Fruit fly (Drosophila melanogaster) whole organism, embryonic: ENCODE data around the gene CG7536.

Experiments used
- Atf-2 ChIP-seq: fragments of 200-800 bp; sonication (Bioruptor generic); optimal IDR thresholded peaks from 2 replicates; lab custom pipeline; 2016; ENCODE audit warnings: missing biosample characterization, missing genetic modification characterization
- Atf6 ChIP-seq: fragments of 200-800 bp; sonication (Bioruptor generic); IDR thresholded peaks from 2 replicates; pipeline ENCODE4 v1.3.6; 2022; ENCODE audit warnings: missing biosample characterization, missing genetic modification characterization
- Bgb ChIP-seq: fragments of 200-800 bp; sonication (Bioruptor generic); IDR thresholded peaks from 2 replicates; pipeline ENCODE4 v1.3.6; 2022; ENCODE audit warnings: missing biosample characterization, missing genetic modification characterization; ENCODE audit not compliant: partially characterized antibody
- CG10209 ChIP-seq: fragments of 200-800 bp; sonication (Bioruptor generic); optimal IDR thresholded peaks from 3 replicates; lab custom pipeline; 2017; ENCODE audit warnings: missing biosample characterization, mild to moderate bottlenecking, missing genetic modification characterization, missing genetic modification reagents
- CG10979 ChIP-seq: fragments of 200-800 bp; sonication (Bioruptor generic); optimal IDR thresholded peaks from 2 replicates; lab custom pipeline; 2018; ENCODE audit warnings: missing biosample characterization, mild to moderate bottlenecking, missing genetic modification characterization, moderate library complexity
- CG11085 ChIP-seq: fragments of 200-800 bp; sonication (Bioruptor generic); IDR thresholded peaks from 2 replicates; pipeline ENCODE4 v1.3.6; 2022; ENCODE audit warnings: missing biosample characterization, missing genetic modification characterization
- CG11093 ChIP-seq: fragments of 200-800 bp; sonication (Bioruptor generic); IDR thresholded peaks from 3 replicates; pipeline ENCODE4 v1.3.6; 2022; ENCODE audit warnings: missing biosample characterization, missing genetic modification characterization
- CG11398 ChIP-seq: fragments of 200-800 bp; sonication (Bioruptor generic); optimal IDR thresholded peaks from 2 replicates; lab custom pipeline; 2016; ENCODE audit warnings: missing biosample characterization, missing genetic modification characterization
- CG11560 ChIP-seq: fragments of 200-800 bp; sonication (Bioruptor generic); IDR thresholded peaks from 3 replicates; pipeline ENCODE4 v1.3.6; 2022; ENCODE audit warnings: missing biosample characterization, missing genetic modification characterization
- CG11723 ChIP-seq: fragments of 200-800 bp; sonication (Bioruptor generic); optimal IDR thresholded peaks from 2 replicates; lab custom pipeline; 2017; ENCODE audit warnings: missing biosample characterization, mild to moderate bottlenecking, missing genetic modification characterization
- CG12071 ChIP-seq: fragments of 200-800 bp; sonication (Bioruptor generic); optimal IDR thresholded peaks from 3 replicates; lab custom pipeline; 2018; ENCODE audit warnings: missing biosample characterization, mild to moderate bottlenecking, missing genetic modification characterization
- CG13287 ChIP-seq: fragments of 200-800 bp; sonication (Bioruptor generic); IDR thresholded peaks from 2 replicates; pipeline ENCODE4 v1.3.6; 2022; ENCODE audit warnings: missing biosample characterization, missing genetic modification characterization; ENCODE audit not compliant: partially characterized antibody
- CG16863 ChIP-seq: fragments of 200-800 bp; sonication (Bioruptor generic); optimal IDR thresholded peaks from 3 replicates; lab custom pipeline; 2016; ENCODE audit warnings: missing biosample characterization, missing genetic modification characterization
- CG17328 ChIP-seq: fragments of 200-800 bp; sonication (Bioruptor generic); IDR thresholded peaks from 2 replicates; pipeline ENCODE4 v1.3.6; 2022; ENCODE audit warnings: missing biosample characterization, missing genetic modification characterization
- CG1792 ChIP-seq: fragments of 200-800 bp; sonication (Bioruptor generic); optimal IDR thresholded peaks from 2 replicates; lab custom pipeline; 2016; ENCODE audit warnings: missing biosample characterization, missing genetic modification characterization
- CG2116 ChIP-seq: fragments of 200-800 bp; sonication (Bioruptor generic); optimal IDR thresholded peaks from 3 replicates; lab custom pipeline; 2018; ENCODE audit warnings: missing biosample characterization, mild to moderate bottlenecking, missing genetic modification characterization
- CG3065 ChIP-seq: fragments of 200-800 bp; sonication (Bioruptor generic); optimal IDR thresholded peaks from 2 replicates; lab custom pipeline; 2016; ENCODE audit warnings: missing biosample characterization, missing genetic modification characterization
- CG32767 ChIP-seq: fragments of 200-800 bp; sonication (Bioruptor generic); IDR thresholded peaks from 2 replicates; pipeline ENCODE4 v1.3.6; 2022; ENCODE audit warnings: missing biosample characterization, missing genetic modification characterization
- CG33557 ChIP-seq: fragments of 200-800 bp; sonication (Bioruptor generic); optimal IDR thresholded peaks from 2 replicates; lab custom pipeline; 2019; ENCODE audit warnings: missing biosample characterization, mild to moderate bottlenecking, missing genetic modification characterization, moderate library complexity
- CG6175 ChIP-seq: fragments of 200-800 bp; sonication (Bioruptor generic); IDR thresholded peaks from 3 replicates; pipeline ENCODE4 v1.3.6; 2022; ENCODE audit warnings: missing biosample characterization, missing genetic modification characterization
- CG6654 ChIP-seq: fragments of 200-800 bp; sonication (Bioruptor generic); optimal IDR thresholded peaks from 2 replicates; lab custom pipeline; 2017; ENCODE audit warnings: missing biosample characterization, mild to moderate bottlenecking, missing genetic modification characterization
- CG7963 ChIP-seq: fragments of 200-800 bp; sonication (Bioruptor generic); IDR thresholded peaks from 3 replicates; pipeline ENCODE4 v1.3.6; 2022; ENCODE audit warnings: missing biosample characterization, missing genetic modification characterization; ENCODE audit not compliant: partially characterized antibody
- CG9797 ChIP-seq: fragments of 200-800 bp; sonication (Bioruptor generic); optimal IDR thresholded peaks from 3 replicates; lab custom pipeline; 2018; ENCODE audit warnings: missing biosample characterization, mild to moderate bottlenecking, missing genetic modification characterization
- CG9876 ChIP-seq: fragments of 200-800 bp; sonication (Bioruptor generic); optimal IDR thresholded peaks from 2 replicates; lab custom pipeline; 2016; ENCODE audit warnings: missing biosample characterization, missing genetic modification characterization
- Elba2 ChIP-seq: fragments of 200-800 bp; sonication (Bioruptor generic); optimal IDR thresholded peaks from 3 replicates; lab custom pipeline; 2016; ENCODE audit warnings: missing biosample characterization, missing genetic modification characterization
- Fer1 ChIP-seq: fragments of 200-800 bp; sonication (Bioruptor generic); optimal IDR thresholded peaks from 2 replicates; lab custom pipeline; 2017; ENCODE audit warnings: missing biosample characterization, mild to moderate bottlenecking, missing genetic modification characterization
- Hr3 ChIP-seq: fragments of 200-800 bp; sonication (Bioruptor generic); optimal IDR thresholded peaks from 3 replicates; lab custom pipeline; 2016; ENCODE audit warnings: missing biosample characterization, missing genetic modification characterization
- Jarid2 ChIP-seq: fragments of 200-800 bp; sonication (Bioruptor generic); optimal IDR thresholded peaks from 3 replicates; lab custom pipeline; 2017; ENCODE audit warnings: mild to moderate bottlenecking, missing biosample characterization, missing genetic modification reagents, missing genetic modification characterization
- MBD-R2 ChIP-seq: fragments of 200-800 bp; sonication (Bioruptor generic); IDR thresholded peaks from 2 replicates; pipeline ENCODE4 v1.3.6; 2022; ENCODE audit warnings: missing biosample characterization, missing genetic modification characterization
- Mes4 ChIP-seq: fragments of 200-800 bp; sonication (Bioruptor generic); optimal IDR thresholded peaks from 2 replicates; lab custom pipeline; 2016; ENCODE audit warnings: missing biosample characterization, missing genetic modification characterization
- Nf-YB ChIP-seq: fragments of 200-800 bp; sonication (Bioruptor generic); optimal IDR thresholded peaks from 3 replicates; lab custom pipeline; 2019; ENCODE audit warnings: missing biosample characterization, mild to moderate bottlenecking, missing genetic modification characterization, moderate library complexity
- Ravus ChIP-seq: fragments of 200-800 bp; sonication (Bioruptor generic); IDR thresholded peaks from 2 replicates; pipeline ENCODE4 v1.3.6; 2022; ENCODE audit warnings: missing biosample characterization, missing genetic modification characterization
- Ssrp ChIP-seq: fragments of 200-800 bp; sonication (Bioruptor generic); optimal IDR thresholded peaks from 2 replicates; lab custom pipeline; 2018; ENCODE audit warnings: missing biosample characterization, mild to moderate bottlenecking, missing genetic modification characterization, moderate library complexity
- Tbp ChIP-seq: fragments of >200 bp; optimal IDR thresholded peaks from 2 replicates; lab custom pipeline; 2018; ENCODE audit warnings: missing biosample characterization, missing genetic modification characterization
- Xrp1 ChIP-seq: fragments of 200-800 bp; sonication (Bioruptor generic); IDR thresholded peaks from 2 replicates; pipeline ENCODE4 v1.3.6; 2022; ENCODE audit warnings: missing biosample characterization, missing genetic modification characterization
- abd-A ChIP-seq: fragments of 200-800 bp; sonication (Bioruptor generic); optimal IDR thresholded peaks from 3 replicates; lab custom pipeline; 2019; ENCODE audit warnings: missing biosample characterization, mild to moderate bottlenecking, missing genetic modification characterization, moderate library complexity
- bcd ChIP-seq: fragments of 200-800 bp; sonication (Bioruptor generic); optimal IDR thresholded peaks from 2 replicates; lab custom pipeline; 2017; ENCODE audit warnings: missing biosample characterization, mild to moderate bottlenecking, missing genetic modification characterization
- btn ChIP-seq: fragments of 200-800 bp; sonication (Bioruptor generic); optimal IDR thresholded peaks from 2 replicates; lab custom pipeline; 2016; ENCODE audit warnings: missing biosample characterization, missing genetic modification characterization
- ci ChIP-seq: fragments of 200-800 bp; sonication (Bioruptor generic); IDR thresholded peaks from 3 replicates; pipeline ENCODE4 v1.3.6; 2022; ENCODE audit warnings: missing biosample characterization, missing genetic modification characterization
- croc ChIP-seq: fragments of 200-800 bp; sonication (Bioruptor generic); conservative IDR thresholded peaks from 3 replicates; pipeline ENCODE4 v1.3.6; 2022; ENCODE audit warnings: missing biosample characterization, missing genetic modification characterization
- crol ChIP-seq: fragments of 200-800 bp; sonication (Bioruptor generic); IDR thresholded peaks from 2 replicates; pipeline ENCODE4 v1.3.6; 2022; ENCODE audit warnings: missing biosample characterization, missing genetic modification characterization
- dan ChIP-seq: fragments of 200-800 bp; sonication (Bioruptor generic); IDR thresholded peaks from 2 replicates; pipeline ENCODE4 v1.3.6; 2022; ENCODE audit warnings: missing biosample characterization, missing genetic modification characterization
- ems ChIP-seq: fragments of 200-800 bp; sonication (Bioruptor generic); optimal IDR thresholded peaks from 3 replicates; lab custom pipeline; 2016; ENCODE audit warnings: missing biosample characterization, missing genetic modification characterization
- ind ChIP-seq: fragments of 200-800 bp; sonication (Bioruptor generic); optimal IDR thresholded peaks from 3 replicates; lab custom pipeline; 2016; ENCODE audit warnings: missing biosample characterization, missing genetic modification characterization
- oc ChIP-seq: fragments of 200-800 bp; sonication (Bioruptor generic); optimal IDR thresholded peaks from 2 replicates; lab custom pipeline; 2018; ENCODE audit warnings: missing biosample characterization, mild to moderate bottlenecking, missing genetic modification characterization, moderate library complexity
- pho ChIP-seq: fragments of 200-800 bp; sonication (Bioruptor generic); optimal IDR thresholded peaks from 2 replicates; lab custom pipeline; 2016; ENCODE audit warnings: missing biosample characterization, missing genetic modification characterization
- rib ChIP-seq: fragments of 200-800 bp; sonication (Bioruptor generic); IDR thresholded peaks from 2 replicates; pipeline ENCODE4 v1.3.6; 2022; ENCODE audit warnings: missing biosample characterization, missing genetic modification characterization
- schlank ChIP-seq: fragments of 200-800 bp; sonication (Bioruptor generic); optimal IDR thresholded peaks from 2 replicates; lab custom pipeline; 2018; ENCODE audit warnings: missing biosample characterization, mild to moderate bottlenecking, missing genetic modification characterization
- seq ChIP-seq: fragments of 200-800 bp; sonication (Bioruptor generic); IDR thresholded peaks from 2 replicates; pipeline ENCODE4 v1.3.6; 2022; ENCODE audit warnings: missing biosample characterization, missing genetic modification characterization
- vvl ChIP-seq: fragments of 200-800 bp; sonication (Bioruptor generic); IDR thresholded peaks from 2 replicates; pipeline ENCODE4 v1.3.6; 2022; ENCODE audit warnings: missing biosample characterization, missing genetic modification characterization
- yki ChIP-seq: fragments of >200 bp; optimal IDR thresholded peaks from 3 replicates; lab custom pipeline; 2018
- zen2 ChIP-seq: fragments of 200-800 bp; sonication (Bioruptor generic); IDR thresholded peaks from 3 replicates; pipeline ENCODE4 v1.3.6; 2022; ENCODE audit warnings: missing biosample characterization, missing genetic modification characterization; ENCODE audit not compliant: partially characterized antibody

CG7536 gene

DNA sequence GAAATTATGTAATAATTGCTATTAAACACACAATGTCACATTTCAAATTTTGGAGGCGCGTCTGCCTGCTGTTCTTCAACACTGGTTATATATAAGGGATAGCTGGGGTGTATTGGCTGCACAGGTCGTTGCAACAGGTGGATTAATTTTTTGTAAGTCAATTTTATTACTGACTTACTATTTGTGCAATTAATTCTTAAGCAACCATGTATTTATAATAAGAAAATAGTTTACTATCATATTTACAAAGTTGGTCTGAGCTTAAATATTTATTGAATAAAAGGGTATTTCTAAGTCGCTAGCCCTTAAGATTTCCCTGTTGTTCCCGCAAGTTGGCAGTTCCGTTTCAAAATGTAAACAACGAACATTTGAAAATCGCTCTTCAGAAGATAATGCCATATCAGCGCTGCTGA, 4.5 kb upstream of the CG7536 start, which contains the start of gene RhoGAP16F (continued):
- TF ChIP-seq CG13287 (GFP tag; lab: Robert Waterston, UW) = no peak; the same call in 1 of the 2 replicates
- peak; percentile 62 for TF ChIP-seq CG12071 (GFP tag; lab: Kevin White, UChicago)
- TF ChIP-seq Elba2 (GFP tag; lab: Kevin White, UChicago) = peak; percentile 52
- TF ChIP-seq CG9797 (GFP tag; lab: Kevin White, UChicago) = no peak
- TF ChIP-seq Nf-YB (GFP tag; lab: Kevin White, UChicago) = peak; percentile 57
- peak; percentile 83 for TF ChIP-seq Atf6 (GFP tag; lab: Robert Waterston, UW)
- TF ChIP-seq croc = peak; percentile 64
- peak; percentile 83 for TF ChIP-seq CG10979 (tag; lab: Kevin White, UChicago)
- TF ChIP-seq pho (GFP tag; lab: Kevin White, UChicago) = peak; percentile 82
- peak; percentile 77 for TF ChIP-seq seq (GFP tag; lab: Robert Waterston, UW)
- peak; percentile 84 for TF ChIP-seq bcd (GFP tag; lab: Kevin White, UChicago)
- peak; percentile 29; the same call in 1 of the 2 replicates for TF ChIP-seq crol
- peak; percentile 91 for TF ChIP-seq Xrp1 (GFP tag; lab: Robert Waterston, UW)
- peak; percentile 82 for TF ChIP-seq Ssrp (tag; lab: Kevin White, UChicago)
- peak; percentile 86 for TF ChIP-seq CG10209 (GFP tag; lab: Kevin White, UChicago)
- no peak for TF ChIP-seq btn
- peak; percentile 50 for TF ChIP-seq schlank
- peak; percentile 80 for TF ChIP-seq ci (GFP tag; lab: Robert Waterston, UW)
- peak; percentile 44; the same call in 1 of the 2 replicates for TF ChIP-seq dan (GFP tag; lab: Robert Waterston, UW)
- TF ChIP-seq CG32767 (GFP tag; lab: Robert Waterston, UW) = peak; percentile 36; the same call in 1 of the 2 replicates
- TF ChIP-seq MBD-R2 = peak; percentile 72
- peak; percentile 37 for TF ChIP-seq Mes4 (GFP tag; lab: Kevin White, UChicago)
- TF ChIP-seq Bgb (GFP tag; lab: Robert Waterston, UW) = no peak
- TF ChIP-seq CG11093 (GFP tag; lab: Robert Waterston, UW) = peak; percentile 83
- TF ChIP-seq Atf-2 (GFP tag; lab: Kevin White, UChicago) = peak; percentile 75
- peak; percentile 89 for TF ChIP-seq vvl (GFP tag; lab: Robert Waterston, UW)
- TF ChIP-seq CG11560 (tag; lab: Robert Waterston, UW) = peak; percentile 64
- no peak for TF ChIP-seq abd-A (tag; lab: Kevin White, UChicago)
- TF ChIP-seq ems = peak; percentile 78
- peak; percentile 48 for TF ChIP-seq Ravus (GFP tag; lab: Robert Waterston, UW)
- peak; percentile 75 for TF ChIP-seq CG11085
- peak; percentile 78 for TF ChIP-seq CG17328 (GFP tag; lab: Robert Waterston, UW)
- no peak for TF ChIP-seq CG7963 (GFP tag; lab: Robert Waterston, UW)
- TF ChIP-seq oc = peak; percentile 70
- TF ChIP-seq Tbp (GFP tag; lab: Kevin White, UChicago) = no peak
- peak; percentile 41 for TF ChIP-seq CG1792
- peak; percentile 61 for TF ChIP-seq CG11398 (GFP tag; lab: Kevin White, UChicago)
- peak; percentile 60 for TF ChIP-seq CG2116 (GFP tag; lab: Kevin White, UChicago)
- peak; percentile 79 for TF ChIP-seq Fer1 (GFP tag; lab: Kevin White, UChicago)
- peak; percentile 73 for TF ChIP-seq CG3065 (GFP tag; lab: Kevin White, UChicago)
- peak; percentile 24 for TF ChIP-seq Jarid2 (GFP tag; lab: Kevin White, UChicago)
- peak; percentile 52 for TF ChIP-seq rib
- TF ChIP-seq CG6654 (GFP tag; lab: Kevin White, UChicago) = peak; percentile 38
- no peak for TF ChIP-seq yki (lab: Kevin White, UChicago)
- TF ChIP-seq ind (GFP tag; lab: Kevin White, UChicago) = peak; percentile 89
- peak; percentile 58 for TF ChIP-seq CG11723 (GFP tag; lab: Kevin White, UChicago)
- TF ChIP-seq zen2 (GFP tag; lab: Robert Waterston, UW) = no peak
- TF ChIP-seq CG16863 (GFP tag; lab: Kevin White, UChicago) = peak; percentile 73
- TF ChIP-seq CG9876 = peak; percentile 57
- TF ChIP-seq CG6175 = peak; percentile 61; the same call in 1 of the 3 replicates
- TF ChIP-seq CG33557 = peak; percentile 75
- peak; percentile 88 for TF ChIP-seq Hr3 (GFP tag; lab: Kevin White, UChicago)
